Worm (Caenorhabditis elegans): ENCODE data around the gene mlc-5.

Gene mlc-5

DNA sequence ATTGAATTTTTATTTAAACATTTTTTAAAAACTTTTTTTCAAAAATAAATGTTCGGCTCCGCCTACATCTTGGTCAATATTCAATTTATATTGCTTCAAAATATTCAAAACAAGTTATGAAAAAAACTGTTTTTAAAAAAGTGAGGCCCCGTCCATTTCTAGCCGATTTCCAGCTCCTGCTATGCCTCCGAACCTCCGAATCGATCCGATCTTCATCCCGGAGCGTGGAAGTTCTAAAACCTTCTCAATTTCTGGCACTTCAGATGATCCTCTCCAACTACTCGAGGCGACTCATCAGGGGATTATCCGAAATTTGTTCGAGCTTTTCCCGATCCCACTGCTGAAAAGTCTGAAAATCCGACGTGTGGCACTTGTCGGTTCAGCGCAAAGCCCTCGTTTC lies 8.9 kb upstream of the mlc-5 start:
- peak; percentile 24 for TF ChIP-seq ama-1 (optimal IDR thresholded peaks at IDR 0.05)
- TF ChIP-seq elt-3 (tag; optimal IDR thresholded peaks at IDR 0.05) = no peak
- no peak for TF ChIP-seq nhr-23 (tag; optimal IDR thresholded peaks at IDR 0.05)

ce11 chrIII:13614751-13615150 lies 8.4 kb upstream of the mlc-5 start:
- no peak for TF ChIP-seq elt-3 (tag; optimal IDR thresholded peaks at IDR 0.05)
- no peak for TF ChIP-seq nfya-1 (tag; optimal IDR thresholded peaks at IDR 0.05; ENCODE audit: insufficient read depth)
- TF ChIP-seq unc-39 (tag; optimal IDR thresholded peaks at IDR 0.05) = no peak
- TF ChIP-seq eor-1 (tag; optimal IDR thresholded peaks at IDR 0.05) = no peak
- no peak for TF ChIP-seq pqm-1 (tag; optimal IDR thresholded peaks at IDR 0.05)
- no peak for TF ChIP-seq tbx-2 (tag; optimal IDR thresholded peaks at IDR 0.05)
- TF ChIP-seq fos-1 (tag; optimal IDR thresholded peaks at IDR 0.05) = no peak
- TF ChIP-seq hmg-11 (tag; optimal IDR thresholded peaks at IDR 0.05) = no peak
- TF ChIP-seq nhr-28 (tag; optimal IDR thresholded peaks at IDR 0.05) = no peak
- TF ChIP-seq lin-15B (tag; optimal IDR thresholded peaks at IDR 0.05) = no peak
- TF ChIP-seq zag-1 (tag; optimal IDR thresholded peaks at IDR 0.05) = no peak
- no peak for TF ChIP-seq ZK546.5 (tag; optimal IDR thresholded peaks at IDR 0.05)
- TF ChIP-seq mdl-1 (tag; optimal IDR thresholded peaks at IDR 0.05) = no peak
- TF ChIP-seq ztf-11 (tag; optimal IDR thresholded peaks at IDR 0.05) = no peak
- TF ChIP-seq ceh-9 (tag; optimal IDR thresholded peaks at IDR 0.05) = no peak
- no peak for TF ChIP-seq nhr-11 (tag; optimal IDR thresholded peaks at IDR 0.05)
- no peak for TF ChIP-seq nhr-76 (tag; optimal IDR thresholded peaks at IDR 0.05)
- TF ChIP-seq aly-2 (tag; optimal IDR thresholded peaks at IDR 0.05) = no peak

DNA sequence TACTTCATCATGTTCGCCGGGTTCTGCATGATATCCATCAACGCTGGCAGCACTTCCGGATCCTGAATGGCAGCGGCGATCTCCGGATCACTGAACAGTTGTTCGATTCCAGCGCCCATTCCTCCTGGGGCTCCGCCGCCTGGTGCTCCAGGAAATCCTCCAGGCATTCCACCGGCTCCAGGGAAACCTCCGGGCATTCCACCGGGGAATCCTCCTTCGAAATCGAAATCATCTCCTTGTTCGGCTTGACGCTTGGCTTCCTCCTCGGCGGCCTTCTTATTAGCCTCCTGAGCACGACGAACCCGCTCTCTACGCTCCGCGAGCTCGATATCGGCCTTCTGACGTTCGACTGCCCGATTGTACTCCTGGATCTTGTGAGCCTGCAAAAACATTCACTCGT lies 7.6 kb upstream of the mlc-5 start:
- no peak for TF ChIP-seq fkh-10 (GFP tag; optimal IDR thresholded peaks at IDR 0.05)
- TF ChIP-seq ztf-4 (tag; optimal IDR thresholded peaks at IDR 0.05) = no peak

- TF ChIP-seq sea-2 (GFP tag; optimal IDR thresholded peaks at IDR 0.05) (no peak), nhr-11 (tag; optimal IDR thresholded peaks at IDR 0.05) (peak; percentile 26), lin-15B (tag; optimal IDR thresholded peaks at IDR 0.05) (no peak)
These were observed 6.3 kb upstream of the mlc-5 start, which contains the start of gene T12D8.9 for ce11 chrIII:13616793-13617192. Gene T12D8.9 (plus strand): TSS chrIII:13617104.

- TF ChIP-seq nhr-76 (tag; optimal IDR thresholded peaks at IDR 0.05) (no peak), lsy-12 (tag; optimal IDR thresholded peaks at IDR 0.05) (no peak), nhr-23 (tag; optimal IDR thresholded peaks at IDR 0.05) (no peak), unc-39 (tag; optimal IDR thresholded peaks at IDR 0.05) (no peak), zag-1 (tag; optimal IDR thresholded peaks at IDR 0.05) (no peak), R02D3.7 (tag; optimal IDR thresholded peaks at IDR 0.05) (no peak), ztf-11 (tag; optimal IDR thresholded peaks at IDR 0.05) (no peak), hmg-11 (tag; optimal IDR thresholded peaks at IDR 0.05) (no peak), ama-1 (optimal IDR thresholded peaks at IDR 0.05) (no peak), nhr-25 (tag; optimal IDR thresholded peaks at IDR 0.05) (no peak), unc-62 (GFP tag; optimal IDR thresholded peaks at IDR 0.05) (no peak), nhr-28 (tag; optimal IDR thresholded peaks at IDR 0.05) (no peak), lin-15B (tag; optimal IDR thresholded peaks at IDR 0.05) (no peak), ceh-16 (tag; optimal IDR thresholded peaks at IDR 0.05) (no peak), nhr-43 (tag; optimal IDR thresholded peaks at IDR 0.05; ENCODE audit: poor library complexity, severe bottlenecking) (no peak), fkh-10 (GFP tag; optimal IDR thresholded peaks at IDR 0.05) (no peak), fkh-2 (tag; optimal IDR thresholded peaks at IDR 0.05) (no peak), nhr-11 (tag; optimal IDR thresholded peaks at IDR 0.05) (no peak), mdl-1 (tag; optimal IDR thresholded peaks at IDR 0.05) (no peak), ceh-9 (tag; optimal IDR thresholded peaks at IDR 0.05) (no peak)
These were observed 2.1 kb upstream of the mlc-5 start for ce11 chrIII:13621012-13621411.

DNA sequence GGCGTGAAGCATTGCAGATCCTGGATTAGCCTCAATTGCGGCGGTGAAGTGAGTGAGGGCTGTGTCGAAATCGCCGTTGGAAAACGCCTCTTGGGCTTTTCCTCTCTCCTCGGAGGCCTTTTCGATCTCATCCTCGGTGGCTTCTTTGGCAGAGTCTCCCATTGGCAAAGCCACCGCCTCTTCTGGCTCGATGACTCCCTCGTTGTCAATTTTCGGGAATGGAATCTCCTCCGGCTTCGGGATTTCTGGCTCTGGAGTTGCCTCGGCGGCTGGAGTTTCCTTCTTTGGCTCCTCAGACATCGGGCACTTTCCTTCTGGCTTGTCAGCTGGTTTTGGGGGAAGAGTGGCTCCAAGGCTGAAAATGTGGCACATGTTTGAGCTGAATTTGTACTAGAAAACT lies 1.4 kb upstream of the mlc-5 start:
- TF ChIP-seq lin-15B (tag; optimal IDR thresholded peaks at IDR 0.05) = no peak
- TF ChIP-seq ceh-9 (tag; optimal IDR thresholded peaks at IDR 0.05) = no peak

- TF ChIP-seq hmg-11 (tag; optimal IDR thresholded peaks at IDR 0.05) = peak; percentile 76
- TF ChIP-seq lin-15B (tag; optimal IDR thresholded peaks at IDR 0.05) = peak; percentile 21
- no peak for TF ChIP-seq egl-5 (tag; optimal IDR thresholded peaks at IDR 0.05)
- TF ChIP-seq zag-1 (tag; optimal IDR thresholded peaks at IDR 0.05) = no peak
- peak; percentile 60 for TF ChIP-seq nfya-1 (tag; optimal IDR thresholded peaks at IDR 0.05; ENCODE audit: insufficient read depth)
- TF ChIP-seq nhr-25 (tag; optimal IDR thresholded peaks at IDR 0.05) = peak; percentile 13
- no peak for TF ChIP-seq mml-1 (tag; optimal IDR thresholded peaks at IDR 0.05)
- TF ChIP-seq snpc-4 (tag; optimal IDR thresholded peaks at IDR 0.05) = peak; percentile 25
- peak; percentile 62 for TF ChIP-seq pha-4 (tag; optimal IDR thresholded peaks at IDR 0.05)
- TF ChIP-seq elt-2 (tag; optimal IDR thresholded peaks at IDR 0.05) = peak; percentile 16
- TF ChIP-seq ceh-9 (tag; optimal IDR thresholded peaks at IDR 0.05) = no peak
These were observed 846 bp upstream of the mlc-5 start, which contains the start of gene hip-1 for ce11 chrIII:13622268-13622667. Gene hip-1 (minus strand): TSS chrIII:13622492.

All from whole organism, L3 larva.